Worm (Caenorhabditis elegans) whole organism, late embryonic: ENCODE data around the gene C25H3.16.
"Not testable (repeated sequence)": the region's sequence is repeated elsewhere in the genome, so short reads cannot be mapped to it uniquely, and the experiment has no call there.

Experiments
- T23F11.4 ChIP-seq: fragments of 200-800 bp; sonication (Bioruptor generic); optimal IDR thresholded peaks from 2 replicates; lab custom pipeline; 2018; ENCODE audit warnings: mild to moderate bottlenecking, missing genetic modification characterization, missing compliant biosample characterization
- ama-1 ChIP-seq: fragments of 150-350 bp; optimal IDR thresholded peaks from 2 replicates; lab custom pipeline; 2014
- ceh-14 ChIP-seq: sonication (generic microtip); optimal IDR thresholded peaks from 2 replicates; lab custom pipeline; 2016; ENCODE audit warnings: missing genotype, missing genetic modification characterization, missing compliant biosample characterization
- ceh-19 ChIP-seq: fragments of 200-800 bp; sonication (Bioruptor generic); optimal IDR thresholded peaks from 2 replicates; lab custom pipeline; 2018; ENCODE audit warnings: mild to moderate bottlenecking, missing genetic modification characterization, missing compliant biosample characterization
- ets-4 ChIP-seq: sonication (generic microtip); optimal IDR thresholded peaks from 2 replicates; lab custom pipeline; 2016; ENCODE audit warnings: missing genetic modification characterization, missing compliant biosample characterization
- hlh-8 ChIP-seq: sonication (generic microtip); optimal IDR thresholded peaks from 2 replicates; lab custom pipeline; 2016; ENCODE audit warnings: missing genotype, missing genetic modification characterization, missing compliant biosample characterization
- mec-3 ChIP-seq: sonication (generic microtip); optimal IDR thresholded peaks from 2 replicates; lab custom pipeline; 2016; ENCODE audit warnings: borderline replicate concordance, missing genetic modification characterization, missing compliant biosample characterization
- nfya-1 ChIP-seq: sonication (generic microtip); optimal IDR thresholded peaks from 2 replicates; lab custom pipeline; 2017; ENCODE audit warnings: missing genetic modification characterization, mild to moderate bottlenecking, missing compliant biosample characterization, antibody characterized with exemption, moderate library complexity
- npax-4 ChIP-seq: sonication (generic microtip); optimal IDR thresholded peaks from 2 replicates; lab custom pipeline; 2016; ENCODE audit warnings: missing genetic modification characterization, missing compliant biosample characterization
- pha-4 ChIP-seq: fragments of 150-350 bp; optimal IDR thresholded peaks from 2 replicates; lab custom pipeline; 2018; ENCODE audit warnings: missing biosample characterization, missing genetic modification reagents, missing genetic modification characterization
- pqm-1 ChIP-seq: sonication (generic microtip); optimal IDR thresholded peaks from 2 replicates; lab custom pipeline; 2016; ENCODE audit warnings: missing genetic modification characterization, missing compliant biosample characterization
- rnt-1 ChIP-seq: sonication (generic microtip); optimal IDR thresholded peaks from 2 replicates; lab custom pipeline; 2016; ENCODE audit warnings: missing genetic modification characterization, missing compliant biosample characterization
- sox-4 ChIP-seq: sonication (generic microtip); optimal IDR thresholded peaks from 2 replicates; lab custom pipeline; 2017; ENCODE audit warnings: mild to moderate bottlenecking, missing genetic modification characterization, inconsistent platforms, missing compliant biosample characterization
- unc-86 ChIP-seq: sonication (generic microtip); optimal IDR thresholded peaks from 2 replicates; lab custom pipeline; 2016; ENCODE audit warnings: missing genetic modification characterization, missing compliant biosample characterization

- not testable (repeated sequence) for TF ChIP-seq nfya-1 (tag; lab: Kevin White, UChicago); sox-4; unc-86 (tag; lab: Kevin White, UChicago); ama-1 (lab: Kevin White, UChicago); ceh-19 (GFP tag; lab: Kevin White, UChicago); T23F11.4 (GFP tag; lab: Kevin White, UChicago); ceh-14 (tag; lab: Kevin White, UChicago); ets-4 (tag; lab: Kevin White, UChicago); pqm-1 (tag; lab: Kevin White, UChicago); hlh-8 (tag; lab: Kevin White, UChicago); pha-4; npax-4 (tag; lab: Kevin White, UChicago); mec-3; rnt-1 (tag; lab: Kevin White, UChicago)
Measured at ce11 chrII:5630851-5631401, 35.2 kb upstream of the C25H3.16 start, which contains the start of the genes F59E12.6 and npl-4.1.
